Fruit fly (Drosophila melanogaster): ENCODE results near the gene Sos.
A peak's percentile ranks its signal among the peaks of the same experiment; 100 is the strongest.

Sos gene

DNA sequence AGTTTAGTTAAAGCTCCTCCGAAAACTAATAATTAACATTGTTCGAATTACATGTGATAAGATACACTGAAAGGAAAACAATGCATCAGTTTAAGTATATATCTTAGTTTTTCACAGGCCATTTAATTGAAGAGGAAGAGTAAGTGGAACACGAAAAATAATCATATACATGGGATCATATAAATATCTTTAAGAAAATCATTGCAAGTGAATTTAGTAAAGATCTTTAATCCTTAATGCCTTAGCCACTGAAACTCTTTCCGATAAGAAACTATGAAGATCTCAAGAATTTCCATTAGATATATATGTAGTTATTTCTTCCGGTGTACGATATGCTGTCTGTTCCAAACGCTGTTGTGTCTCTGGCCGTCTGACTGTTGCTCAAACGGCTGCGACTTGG is 35.0 kb upstream of the Sos start (continued):
- TF ChIP-seq CG7786 (GFP tag; optimal IDR thresholded peaks at IDR 0.05) (peak; percentile 6), CG11695 (GFP tag; IDR thresholded peaks at IDR 0.05) (no peak), usp (GFP tag; optimal IDR thresholded peaks at IDR 0.05) (no peak), Hmx (GFP tag; optimal IDR thresholded peaks at IDR 0.05) (peak; percentile 11), Mrtf (GFP tag; IDR thresholded peaks at IDR 0.05) (0 out of 3 replicates have a peak, but pooled peaks have one; percentile 34), sr (GFP tag; IDR thresholded peaks at IDR 0.05) (no peak), grn (GFP tag; optimal IDR thresholded peaks at IDR 0.05) (no peak), CG10543 (GFP tag; optimal IDR thresholded peaks at IDR 0.05) (no peak), CG3847 (GFP tag; IDR thresholded peaks at IDR 0.05) (peak; percentile 70), gt (GFP tag; IDR thresholded peaks at IDR 0.05) (no peak), CG30431 (GFP tag; optimal IDR thresholded peaks at IDR 0.05) (peak; percentile 10), CG34376 (GFP tag; optimal IDR thresholded peaks at IDR 0.05) (no peak), zen2 (GFP tag; IDR thresholded peaks at IDR 0.05; ENCODE audit: partially characterized antibody) (no peak), ase (GFP tag; IDR thresholded peaks at IDR 0.05) (no peak), Atf3 (GFP tag; optimal IDR thresholded peaks at IDR 0.05) (peak; percentile 17), sens (GFP tag) (peak; percentile 93), fru (optimal IDR thresholded peaks at IDR 0.05) (no peak), CG18262 (tag; optimal IDR thresholded peaks at IDR 0.05) (peak; percentile 52), fd3F (GFP tag; optimal IDR thresholded peaks at IDR 0.05) (peak; percentile 40), Deaf1 (tag; optimal IDR thresholded peaks at IDR 0.05) (peak; percentile 40), D19B (GFP tag; optimal IDR thresholded peaks at IDR 0.05) (peak; percentile 9), Sry-δ (GFP tag; optimal IDR thresholded peaks at IDR 0.05) (peak; percentile 9), CG17359 (tag; optimal IDR thresholded peaks at IDR 0.05) (peak; percentile 61), CG13894 (tag; optimal IDR thresholded peaks at IDR 0.05) (no peak), CG7839 (tag; optimal IDR thresholded peaks at IDR 0.05) (peak; percentile 82), CG12071 (GFP tag; optimal IDR thresholded peaks at IDR 0.05) (no peak), Optix (GFP tag; IDR thresholded peaks at IDR 0.05) (no peak), Eip74EF (GFP tag; optimal IDR thresholded peaks at IDR 0.05) (peak in 1 of 2 experiments; percentile 66), chm (GFP tag; IDR thresholded peaks at IDR 0.05) (no peak), NfI (GFP tag; optimal IDR thresholded peaks at IDR 0.05) (peak; percentile 53), p53 (GFP tag; optimal IDR thresholded peaks at IDR 0.05) (no peak), Hmr (GFP tag; optimal IDR thresholded peaks at IDR 0.05) (peak; percentile 77), E2f1 (GFP tag; IDR thresholded peaks at IDR 0.05) (peak; percentile 53), CG10147 (GFP tag; optimal IDR thresholded peaks at IDR 0.05) (peak; percentile 50), CG3065 (GFP tag; optimal IDR thresholded peaks at IDR 0.05) (no peak), oc (tag; optimal IDR thresholded peaks at IDR 0.05) (no peak), CG17361 (GFP tag; IDR thresholded peaks at IDR 0.05) (peak; percentile 65), klu (GFP tag; IDR thresholded peaks at IDR 0.05) (no peak), Hey (tag; optimal IDR thresholded peaks at IDR 0.05) (no peak), CG16813 (GFP tag; IDR thresholded peaks at IDR 0.05; ENCODE audit: partially characterized antibody) (no peak), HmgD (GFP tag; optimal IDR thresholded peaks at IDR 0.05) (no peak), CG1529 (GFP tag; optimal IDR thresholded peaks at IDR 0.05) (no peak), Atf6 (GFP tag; IDR thresholded peaks at IDR 0.05) (0 out of 2 replicates have a peak, but pooled peaks have one; percentile 37), shn (GFP tag; optimal IDR thresholded peaks at IDR 0.05) (no peak), CG14050 (GFP tag; IDR thresholded peaks at IDR 0.05) (no peak; the same call in 2 of the 3 replicates), CG12942 (GFP tag; optimal IDR thresholded peaks at IDR 0.05) (peak; percentile 51), CG3281 (GFP tag; optimal IDR thresholded peaks at IDR 0.05) (peak; percentile 52), CG12659 (GFP tag; optimal IDR thresholded peaks at IDR 0.05) (peak; percentile 69), H2.0 (GFP tag; IDR thresholded peaks at IDR 0.05) (0 out of 2 replicates have a peak, but pooled peaks have one; percentile 7), phol (tag; optimal IDR thresholded peaks at IDR 0.05) (peak; percentile 43), CG2199 (GFP tag; IDR thresholded peaks at IDR 0.05) (no peak), ara (GFP tag; IDR thresholded peaks at IDR 0.05) (no peak)
